Fruit fly (Drosophila melanogaster) whole organism, embryonic: ENCODE data around the gene CG10560.
A peak's percentile ranks its signal among the peaks of the same experiment; 100 is the strongest.

Experiments used
- Ada2b ChIP-seq: fragments of 200-800 bp; sonication (Bioruptor generic); IDR thresholded peaks from 2 replicates; pipeline ENCODE4 v1.3.6; 2022; ENCODE audit warnings: missing biosample characterization, missing genetic modification characterization
- Blimp-1 ChIP-seq: fragments of 200-800 bp; sonication (Bioruptor generic); optimal IDR thresholded peaks from 3 replicates; lab custom pipeline; 2018; ENCODE audit warnings: missing biosample characterization, missing genetic modification characterization, mild to moderate bottlenecking, moderate library complexity, missing genetic modification reagents
- CG10366 ChIP-seq: fragments of 200-800 bp; sonication (Bioruptor generic); IDR thresholded peaks from 2 replicates; pipeline ENCODE4 v1.3.6; 2022; ENCODE audit warnings: missing biosample characterization, missing genetic modification characterization
- CG11696 ChIP-seq: fragments of 200-800 bp; sonication (Bioruptor generic); IDR thresholded peaks from 2 replicates; pipeline ENCODE4 v1.3.6; 2022; ENCODE audit warnings: missing biosample characterization, missing genetic modification characterization
- CG12104 ChIP-seq: fragments of 200-800 bp; sonication (Bioruptor generic); optimal IDR thresholded peaks from 3 replicates; lab custom pipeline; 2016; ENCODE audit warnings: missing biosample characterization, missing genetic modification characterization
- CG12219 ChIP-seq: fragments of 200-800 bp; sonication (Bioruptor generic); optimal IDR thresholded peaks from 3 replicates; lab custom pipeline; 2018; ENCODE audit warnings: missing biosample characterization, mild to moderate bottlenecking, missing genetic modification characterization
- CG12236 ChIP-seq: fragments of 200-800 bp; sonication (Bioruptor generic); optimal IDR thresholded peaks from 2 replicates; lab custom pipeline; 2016; ENCODE audit warnings: missing biosample characterization, missing genetic modification characterization
- CG13894 ChIP-seq: fragments of 200-800 bp; sonication (Bioruptor generic); optimal IDR thresholded peaks from 3 replicates; lab custom pipeline; 2018; ENCODE audit warnings: missing biosample characterization, mild to moderate bottlenecking, missing genetic modification characterization, moderate library complexity
- CG16779 ChIP-seq: fragments of 200-800 bp; sonication (Bioruptor generic); IDR thresholded peaks from 2 replicates; pipeline ENCODE4 v1.3.6; 2022; ENCODE audit warnings: missing biosample characterization, missing genetic modification characterization
- CG17359 ChIP-seq: fragments of 200-800 bp; sonication (Bioruptor generic); optimal IDR thresholded peaks from 3 replicates; lab custom pipeline; 2018; ENCODE audit warnings: missing biosample characterization, mild to moderate bottlenecking, missing genetic modification characterization, moderate library complexity
- CG17612 ChIP-seq: fragments of 200-800 bp; sonication (Bioruptor generic); IDR thresholded peaks from 2 replicates; pipeline ENCODE4 v1.3.6; 2022; ENCODE audit warnings: missing biosample characterization, missing genetic modification characterization
- CG18476 ChIP-seq: fragments of 200-800 bp; sonication (Bioruptor generic); optimal IDR thresholded peaks from 2 replicates; lab custom pipeline; 2016; ENCODE audit warnings: missing biosample characterization, mild to moderate bottlenecking, missing genetic modification characterization
- CG31224 ChIP-seq: fragments of 200-800 bp; sonication (Bioruptor generic); IDR thresholded peaks from 2 replicates; pipeline ENCODE4 v1.3.6; 2022; ENCODE audit warnings: missing biosample characterization, missing genetic modification characterization
- CG3163 ChIP-seq: fragments of 200-800 bp; sonication (Bioruptor generic); optimal IDR thresholded peaks from 3 replicates; lab custom pipeline; 2016; ENCODE audit warnings: missing biosample characterization, missing genetic modification characterization
- CG32532 ChIP-seq: fragments of 200-800 bp; sonication (Bioruptor generic); IDR thresholded peaks from 2 replicates; pipeline ENCODE4 v1.3.6; 2022; ENCODE audit warnings: missing biosample characterization, missing genetic modification characterization
- CG3281 ChIP-seq: fragments of 200-800 bp; sonication (Bioruptor generic); optimal IDR thresholded peaks from 3 replicates; lab custom pipeline; 2017; ENCODE audit warnings: missing biosample characterization, mild to moderate bottlenecking, missing genetic modification characterization
- CG6272 ChIP-seq: fragments of 200-800 bp; sonication (Bioruptor generic); IDR thresholded peaks from 2 replicates; pipeline ENCODE4 v1.3.6; 2022; ENCODE audit warnings: missing biosample characterization, missing genetic modification characterization
- CG6791 ChIP-seq: fragments of 200-800 bp; sonication (Bioruptor generic); IDR thresholded peaks from 3 replicates; pipeline ENCODE4 v1.3.6; 2022; ENCODE audit warnings: missing biosample characterization, missing genetic modification characterization; ENCODE audit not compliant: partially characterized antibody
- CG6813 ChIP-seq: fragments of 200-800 bp; sonication (Bioruptor generic); optimal IDR thresholded peaks from 2 replicates; lab custom pipeline; 2017; ENCODE audit warnings: missing biosample characterization, missing genetic modification characterization, mild to moderate bottlenecking, moderate library complexity, missing genetic modification reagents
- CG6854 ChIP-seq: fragments of 200-800 bp; sonication (Bioruptor generic); optimal IDR thresholded peaks from 3 replicates; lab custom pipeline; 2017; ENCODE audit warnings: missing biosample characterization, mild to moderate bottlenecking, missing genetic modification characterization
- CG9817 ChIP-seq: fragments of 200-800 bp; sonication (Bioruptor generic); optimal IDR thresholded peaks from 2 replicates; lab custom pipeline; 2018; ENCODE audit warnings: missing biosample characterization, mild to moderate bottlenecking, missing genetic modification characterization, moderate library complexity
- CG9876 ChIP-seq: fragments of 200-800 bp; sonication (Bioruptor generic); optimal IDR thresholded peaks from 2 replicates; lab custom pipeline; 2016; ENCODE audit warnings: missing biosample characterization, missing genetic modification characterization
- Dad ChIP-seq: fragments of 200-800 bp; sonication (Bioruptor generic); optimal IDR thresholded peaks from 3 replicates; lab custom pipeline; 2016; ENCODE audit warnings: missing biosample characterization, missing genetic modification characterization
- Dek ChIP-seq: fragments of 200-800 bp; sonication (Bioruptor generic); optimal IDR thresholded peaks from 3 replicates; lab custom pipeline; 2019; ENCODE audit warnings: missing biosample characterization, mild to moderate bottlenecking, missing genetic modification characterization, moderate library complexity
- Dp ChIP-seq: fragments of 200-800 bp; sonication (Bioruptor generic); optimal IDR thresholded peaks from 2 replicates; lab custom pipeline; 2018; ENCODE audit warnings: missing biosample characterization, mild to moderate bottlenecking, missing genetic modification characterization, moderate library complexity
- Hand ChIP-seq: fragments of 200-800 bp; sonication (Bioruptor generic); optimal IDR thresholded peaks from 2 replicates; lab custom pipeline; 2017; ENCODE audit warnings: mild to moderate bottlenecking, missing biosample characterization, missing genetic modification reagents, missing genetic modification characterization
- Hey ChIP-seq: fragments of 200-800 bp; sonication (Bioruptor generic); optimal IDR thresholded peaks from 3 replicates; lab custom pipeline; 2018; ENCODE audit warnings: missing biosample characterization, mild to moderate bottlenecking, missing genetic modification characterization
- Kr ChIP-seq: fragments of 200-800 bp; sonication (Bioruptor generic); optimal IDR thresholded peaks from 2 replicates; lab custom pipeline; 2017; ENCODE audit warnings: missing biosample characterization, mild to moderate bottlenecking, missing genetic modification characterization
- MESR4 ChIP-seq: fragments of 200-800 bp; sonication (Bioruptor generic); optimal IDR thresholded peaks from 2 replicates; lab custom pipeline; 2018; ENCODE audit warnings: missing biosample characterization, mild to moderate bottlenecking, missing genetic modification characterization, moderate library complexity
- Med ChIP-seq: fragments of 200-800 bp; sonication (Bioruptor generic); peaks from one replicate; lab custom pipeline; 2016; ENCODE audit warnings: missing biosample characterization, missing genetic modification characterization, mild to moderate bottlenecking, inconsistent platforms, moderate library complexity
- NFAT ChIP-seq: fragments of 200-800 bp; sonication (Bioruptor generic); IDR thresholded peaks from 2 replicates; pipeline ENCODE4 v1.3.6; 2022; ENCODE audit warnings: missing biosample characterization, missing genetic modification characterization
- NfI ChIP-seq: fragments of 200-800 bp; sonication (Bioruptor generic); optimal IDR thresholded peaks from 3 replicates; lab custom pipeline; 2018; ENCODE audit warnings: missing biosample characterization, mild to moderate bottlenecking, missing genetic modification characterization, moderate library complexity
- Usf ChIP-seq: fragments of 200-800 bp; sonication (Bioruptor generic); optimal IDR thresholded peaks from 2 replicates; lab custom pipeline; 2017; ENCODE audit warnings: missing genotype, missing biosample characterization, missing genetic modification characterization
- ap ChIP-seq: fragments of 200-800 bp; sonication (Bioruptor generic); IDR thresholded peaks from 2 replicates; pipeline ENCODE4 v1.3.6; 2022; ENCODE audit warnings: missing biosample characterization, missing genetic modification characterization
- br ChIP-seq: fragments of >200 bp; optimal IDR thresholded peaks from 2 replicates; lab custom pipeline; 2017
- btn ChIP-seq: fragments of 200-800 bp; sonication (Bioruptor generic); optimal IDR thresholded peaks from 2 replicates; lab custom pipeline; 2016; ENCODE audit warnings: missing biosample characterization, missing genetic modification characterization
- chm ChIP-seq: fragments of 200-800 bp; sonication (Bioruptor generic); IDR thresholded peaks from 2 replicates; pipeline ENCODE4 v1.3.6; 2022; ENCODE audit warnings: missing biosample characterization, missing genetic modification characterization
- croc ChIP-seq: fragments of 200-800 bp; sonication (Bioruptor generic); conservative IDR thresholded peaks from 3 replicates; pipeline ENCODE4 v1.3.6; 2022; ENCODE audit warnings: missing biosample characterization, missing genetic modification characterization
- dimm ChIP-seq: fragments of 200-800 bp; sonication (Bioruptor generic); IDR thresholded peaks from 2 replicates; pipeline ENCODE4 v1.3.6; 2022; ENCODE audit warnings: missing biosample characterization, missing genetic modification characterization
- fru ChIP-seq: fragments of >200 bp; optimal IDR thresholded peaks from 2 replicates; lab custom pipeline; 2017
- ftz-f1 ChIP-seq: fragments of 200-800 bp; sonication (Bioruptor generic); optimal IDR thresholded peaks from 2 replicates; lab custom pipeline; 2016; ENCODE audit warnings: missing biosample characterization, missing genetic modification characterization
- gro ChIP-seq: fragments of 200-800 bp; sonication (Bioruptor generic); optimal IDR thresholded peaks from 2 replicates; lab custom pipeline; 2016; ENCODE audit warnings: missing biosample characterization, missing genetic modification characterization
- hbn ChIP-seq: fragments of 200-800 bp; sonication (Bioruptor generic); IDR thresholded peaks from 2 replicates; pipeline ENCODE4 v1.3.6; 2022; ENCODE audit warnings: missing biosample characterization, missing genetic modification characterization; ENCODE audit not compliant: partially characterized antibody
- kay ChIP-seq: fragments of 200-800 bp; sonication (Bioruptor generic); optimal IDR thresholded peaks from 2 replicates; lab custom pipeline; 2016; ENCODE audit warnings: missing biosample characterization, missing genetic modification characterization
- kni ChIP-seq: fragments of 200-800 bp; sonication (Bioruptor generic); optimal IDR thresholded peaks from 3 replicates; lab custom pipeline; 2017; ENCODE audit warnings: mild to moderate bottlenecking, missing biosample characterization, missing genetic modification reagents, missing genetic modification characterization
- peb ChIP-seq: fragments of 200-800 bp; sonication (Bioruptor generic); IDR thresholded peaks from 2 replicates; pipeline ENCODE4 v1.3.6; 2022; ENCODE audit warnings: missing biosample characterization, missing genetic modification characterization
- scrt ChIP-seq: fragments of 200-800 bp; sonication (Bioruptor generic); optimal IDR thresholded peaks from 2 replicates; lab custom pipeline; 2018; ENCODE audit warnings: missing biosample characterization, mild to moderate bottlenecking, missing genetic modification characterization, moderate library complexity
- sim ChIP-seq: fragments of 200-800 bp; sonication (Bioruptor generic); IDR thresholded peaks from 2 replicates; pipeline ENCODE4 v1.3.6; 2022; ENCODE audit warnings: missing biosample characterization, missing genetic modification characterization
- so ChIP-seq: fragments of 200-800 bp; sonication (Bioruptor generic); IDR thresholded peaks from 3 replicates; pipeline ENCODE4 v1.3.6; 2022; ENCODE audit warnings: missing biosample characterization, missing genetic modification characterization
- tup ChIP-seq: fragments of 200-800 bp; sonication (Bioruptor generic); optimal IDR thresholded peaks from 2 replicates; lab custom pipeline; 2016; ENCODE audit warnings: missing biosample characterization, mild to moderate bottlenecking, missing genetic modification characterization, moderate library complexity
- vfl ChIP-seq: fragments of 200-800 bp; sonication (Bioruptor generic); optimal IDR thresholded peaks from 2 replicates; lab custom pipeline; 2016; ENCODE audit warnings: missing biosample characterization, missing genetic modification characterization
- z ChIP-seq: fragments of 200-800 bp; sonication (Bioruptor generic); IDR thresholded peaks from 3 replicates; pipeline ENCODE4 v1.3.6; 2022; ENCODE audit warnings: missing biosample characterization, missing genetic modification characterization
- zen ChIP-seq: fragments of 200-800 bp; sonication (Bioruptor generic); optimal IDR thresholded peaks from 3 replicates; lab custom pipeline; 2018; ENCODE audit warnings: missing biosample characterization, mild to moderate bottlenecking, missing genetic modification characterization, moderate library complexity

Gene CG10560

DNA sequence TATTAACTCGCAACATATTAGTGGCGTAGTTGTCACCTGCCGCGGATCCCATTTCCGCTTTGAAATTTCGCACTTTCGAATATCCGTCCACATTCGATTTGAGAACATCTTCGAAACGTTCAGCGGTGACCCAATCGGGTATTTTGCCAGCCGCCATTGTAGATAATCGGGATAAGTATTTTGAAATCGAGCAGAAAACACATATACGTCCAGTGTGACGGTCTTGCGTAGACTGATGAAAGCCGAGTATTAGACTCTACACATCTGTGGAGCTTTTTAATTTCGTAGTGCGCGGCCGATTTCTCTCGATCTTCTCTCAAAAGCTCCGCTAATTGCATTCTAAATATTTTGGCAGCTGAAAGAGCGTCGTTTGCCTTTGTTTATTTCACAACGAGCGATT lies 9.2 kb upstream of the CG10560 start, which contains the start of gene CHKov1 (continued):
- TF ChIP-seq CG6813 (GFP tag; lab: Kevin White, UChicago): no peak
- no peak for TF ChIP-seq croc (GFP tag; lab: Robert Waterston, UW)
- TF ChIP-seq NfI (GFP tag; lab: Kevin White, UChicago): no peak
- TF ChIP-seq CG11696 (GFP tag; lab: Robert Waterston, UW): no peak
- no peak for TF ChIP-seq sim (GFP tag; lab: Robert Waterston, UW)
- TF ChIP-seq Ada2b (GFP tag; lab: Robert Waterston, UW): no peak
- TF ChIP-seq NFAT: peak; percentile 23; the same call in 1 of the 2 replicates
- no peak for TF ChIP-seq Hand (GFP tag; lab: Kevin White, UChicago)
- TF ChIP-seq Hey (tag; lab: Kevin White, UChicago): no peak
- no peak for TF ChIP-seq kay (GFP tag; lab: Kevin White, UChicago)
- TF ChIP-seq so (GFP tag; lab: Robert Waterston, UW): no peak
- no peak for TF ChIP-seq CG9817
- TF ChIP-seq CG3163 (GFP tag; lab: Kevin White, UChicago): peak; percentile 44
- no peak for TF ChIP-seq CG18476
- no peak for TF ChIP-seq CG6854 (GFP tag; lab: Kevin White, UChicago)
- no peak for TF ChIP-seq CG16779 (GFP tag; lab: Robert Waterston, UW)
- no peak for TF ChIP-seq CG3281 (GFP tag; lab: Kevin White, UChicago)
- no peak for TF ChIP-seq peb
- no peak for TF ChIP-seq Blimp-1
- TF ChIP-seq z (GFP tag; lab: Robert Waterston, UW): no peak
- no peak for TF ChIP-seq ap (GFP tag; lab: Robert Waterston, UW)
- no peak for TF ChIP-seq Usf (GFP tag; lab: Kevin White, UChicago)
- TF ChIP-seq MESR4 (GFP tag; lab: Kevin White, UChicago): no peak
- TF ChIP-seq ftz-f1 (GFP tag; lab: Kevin White, UChicago): no peak
- no peak for TF ChIP-seq vfl (GFP tag; lab: Kevin White, UChicago)
- TF ChIP-seq CG6272: no peak
- peak; percentile 12 for TF ChIP-seq CG9876
- no peak for TF ChIP-seq CG6791
- no peak for TF ChIP-seq CG17359 (tag; lab: Kevin White, UChicago)
- TF ChIP-seq CG10366 (GFP tag; lab: Robert Waterston, UW): no peak
- peak; percentile 67 for TF ChIP-seq Med (GFP tag; lab: Kevin White, UChicago)
- 0 out of 2 replicates have a peak, but pooled peaks have one; percentile 17 for TF ChIP-seq CG17612 (GFP tag; lab: Robert Waterston, UW)
- peak; percentile 0 for TF ChIP-seq gro (GFP tag; lab: Kevin White, UChicago)
- TF ChIP-seq chm: no peak
- no peak for TF ChIP-seq Dad (GFP tag; lab: Kevin White, UChicago)
- TF ChIP-seq scrt (GFP tag; lab: Kevin White, UChicago): no peak
- no peak for TF ChIP-seq kni
- TF ChIP-seq Kr (GFP tag; lab: Kevin White, UChicago): no peak
- TF ChIP-seq dimm (GFP tag; lab: Robert Waterston, UW): no peak
- no peak for TF ChIP-seq CG12219 (GFP tag; lab: Kevin White, UChicago)
- TF ChIP-seq Dek (tag; lab: Kevin White, UChicago): no peak
- no peak for TF ChIP-seq CG13894 (tag; lab: Kevin White, UChicago)
- no peak for TF ChIP-seq br
- no peak for TF ChIP-seq CG12236 (GFP tag; lab: Kevin White, UChicago)
- TF ChIP-seq CG32532 (GFP tag; lab: Robert Waterston, UW): no peak
- TF ChIP-seq Dp (GFP tag; lab: Kevin White, UChicago): no peak
- TF ChIP-seq hbn (GFP tag; lab: Robert Waterston, UW): no peak
- no peak for TF ChIP-seq zen (tag; lab: Kevin White, UChicago)
- no peak for TF ChIP-seq fru
- no peak for TF ChIP-seq CG12104 (GFP tag; lab: Kevin White, UChicago)
- no peak for TF ChIP-seq btn
- TF ChIP-seq tup: no peak
- no peak for TF ChIP-seq CG31224 (GFP tag; lab: Robert Waterston, UW)
